Fruit fly (Drosophila melanogaster) S2 (cell line): ENCODE results near the gene Sgs3.

Experiments used
- CG8478 ChIP-seq: fragments of >200 bp; optimal IDR thresholded peaks from 2 replicates; lab custom pipeline; 2018
- CTCF ChIP-seq, 2 experiments: fragments of >200 bp; optimal IDR thresholded peaks; 2 replicates each; lab custom pipeline; 2018

The Sgs3 gene

DNA sequence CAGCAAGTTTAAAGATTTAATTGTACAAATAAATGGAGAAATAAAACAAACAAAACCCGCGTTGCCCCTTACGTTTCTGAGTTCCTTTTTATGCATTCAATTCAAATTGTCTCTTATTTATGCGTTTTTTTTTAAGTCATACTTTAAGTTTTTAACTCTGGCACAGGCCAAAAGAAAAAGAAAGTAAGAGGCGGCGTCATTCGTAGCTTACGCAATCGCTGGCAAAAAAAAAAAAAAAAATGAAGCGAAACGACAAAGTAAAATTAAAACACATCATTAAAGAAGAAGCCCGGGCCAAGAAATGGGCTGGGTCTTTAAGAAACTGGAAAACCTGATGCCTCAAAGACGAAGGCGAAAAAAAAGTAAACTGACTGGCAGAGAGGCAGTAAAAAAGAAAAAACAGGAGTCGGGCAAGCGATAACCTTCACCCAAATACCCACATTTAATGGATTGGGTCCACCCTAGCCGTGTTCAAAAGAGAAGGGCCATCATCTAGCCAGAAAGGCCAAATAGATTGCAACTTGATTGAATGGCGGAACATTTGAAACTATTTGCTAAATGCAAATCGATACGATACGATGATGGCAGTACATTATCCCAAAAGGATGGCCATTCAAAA is 31.8 kb downstream of the Sgs3 start:
- TF ChIP-seq CTCF (optimal IDR thresholded peaks at IDR 0.05; lab: Kevin White, UChicago), result no peak
- TF ChIP-seq CG8478 (lab: Kevin White, UChicago), result no peak

- TF ChIP-seq CG8478 (lab: Kevin White, UChicago) (no peak), CTCF (optimal IDR thresholded peaks at IDR 0.05; lab: Kevin White, UChicago) (no peak)
These were observed 35.4 kb downstream of the Sgs3 start for dm6 chr3L:11547302-11547994.

DNA sequence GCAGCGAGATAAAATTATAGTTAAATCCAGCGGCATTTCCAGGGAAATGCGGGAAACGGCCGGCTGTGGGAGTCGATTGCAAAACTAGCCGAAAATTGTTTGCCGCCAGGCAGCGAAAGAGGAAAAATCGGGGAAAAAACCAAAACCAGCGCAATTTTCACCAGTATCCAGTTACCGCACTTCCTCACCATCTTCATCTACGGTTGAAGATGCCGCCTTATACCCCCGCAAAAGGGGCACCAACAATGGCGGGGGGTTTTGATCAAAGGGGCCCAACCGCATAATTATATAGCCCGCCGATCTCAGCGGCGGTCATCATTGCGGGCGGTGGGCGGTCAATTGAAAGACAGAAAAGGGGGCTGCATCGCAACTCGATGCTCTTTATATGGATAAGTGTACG is 36.0 kb downstream of the Sgs3 start:
- TF ChIP-seq CTCF (optimal IDR thresholded peaks at IDR 0.05; lab: Kevin White, UChicago) (no peak), CG8478 (lab: Kevin White, UChicago) (no peak)

DNA sequence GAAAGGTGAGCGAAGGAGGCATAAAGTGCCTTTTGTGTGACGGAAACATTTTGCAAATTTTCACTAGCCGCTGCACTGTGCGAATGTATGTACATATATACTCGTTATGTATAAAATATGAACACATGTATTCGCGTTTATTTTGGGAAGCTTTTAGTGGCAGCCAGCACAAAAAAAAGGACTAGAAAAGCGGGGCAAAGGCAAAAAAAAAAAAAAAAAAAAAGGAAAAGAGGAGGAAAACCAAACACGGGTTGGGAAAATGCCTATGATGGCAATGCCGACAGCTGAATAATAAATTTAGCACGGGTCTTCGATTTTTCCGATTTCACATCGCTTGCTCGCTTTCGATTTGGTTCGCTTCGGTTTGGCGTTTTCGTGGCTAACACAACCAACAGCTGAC is 37.4 kb downstream of the Sgs3 start:
- no peak for TF ChIP-seq CG8478 (lab: Kevin White, UChicago)
- no peak for TF ChIP-seq CTCF (optimal IDR thresholded peaks at IDR 0.05; lab: Kevin White, UChicago)

- TF ChIP-seq CG8478 (lab: Kevin White, UChicago) (no peak), CTCF (optimal IDR thresholded peaks at IDR 0.05; lab: Kevin White, UChicago) (no peak)
These were observed 38.5 kb downstream of the Sgs3 start for dm6 chr3L:11550359-11551056.

dm6 chr3L:11551949-11552348 is 39.9 kb downstream of the Sgs3 start:
- TF ChIP-seq CG8478 (lab: Kevin White, UChicago), result no peak

DNA sequence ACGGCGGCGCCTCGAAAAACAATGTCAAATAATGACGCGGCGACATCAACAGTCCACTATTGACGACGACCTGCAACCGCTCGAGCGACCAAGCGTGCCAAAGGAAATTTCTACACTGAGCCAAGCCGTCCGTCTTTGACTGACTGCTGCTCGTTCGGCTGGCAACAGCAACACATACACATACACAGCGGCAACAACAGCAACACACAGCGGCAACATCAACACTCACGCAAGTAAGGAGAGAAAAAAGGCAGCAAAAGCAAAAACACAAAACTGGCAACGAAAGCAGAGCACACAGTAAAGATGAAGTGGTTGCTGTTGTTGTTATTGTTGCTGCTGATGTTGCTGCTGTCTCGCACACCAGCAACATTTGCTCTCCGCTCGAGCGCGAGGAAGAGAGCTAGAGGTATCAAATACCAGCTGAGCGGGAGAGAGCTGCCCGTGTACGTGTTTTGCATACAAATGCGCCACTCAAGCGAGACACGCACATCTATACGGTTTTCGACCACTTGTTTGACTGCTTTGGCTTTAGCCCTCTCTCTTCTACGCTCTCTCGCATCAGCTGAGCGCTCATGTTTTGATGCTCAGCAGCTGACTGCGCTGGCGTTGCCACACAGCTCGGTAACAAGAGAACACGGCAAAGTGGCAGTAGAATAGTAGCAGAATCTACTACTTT is 41.1 kb downstream of the Sgs3 start:
- no peak for TF ChIP-seq CG8478 (lab: Kevin White, UChicago)
- TF ChIP-seq CTCF (optimal IDR thresholded peaks at IDR 0.05; lab: Kevin White, UChicago), result no peak

DNA sequence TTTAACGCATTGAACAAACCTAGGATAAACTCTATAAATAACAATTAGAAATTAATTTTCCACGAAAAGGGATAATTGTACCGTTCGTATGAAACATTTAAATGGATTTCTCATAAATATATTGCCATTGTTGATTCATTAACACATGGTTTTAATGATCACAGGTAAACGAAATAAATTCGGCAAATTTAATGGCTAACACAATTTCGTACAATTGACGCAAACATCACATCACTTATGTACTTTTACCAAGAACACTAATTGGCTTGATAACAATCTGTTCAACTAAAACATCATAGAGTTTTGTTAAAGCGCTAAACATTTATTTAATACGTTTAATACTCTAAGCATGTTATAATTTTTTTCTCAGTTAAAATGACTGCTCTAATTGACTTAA is 41.6 kb downstream of the Sgs3 start:
- TF ChIP-seq CG8478 (lab: Kevin White, UChicago), result no peak
- TF ChIP-seq CTCF (optimal IDR thresholded peaks at IDR 0.05; lab: Kevin White, UChicago), result no peak

- TF ChIP-seq CG8478 (lab: Kevin White, UChicago) (no peak), CTCF (optimal IDR thresholded peaks at IDR 0.05; lab: Kevin White, UChicago) (no peak)
These were observed 42.3 kb downstream of the Sgs3 start for dm6 chr3L:11554338-11554737.

dm6 chr3L:11554796-11555195 is 42.8 kb downstream of the Sgs3 start:
- TF ChIP-seq CG8478 (lab: Kevin White, UChicago) (no peak), CTCF (optimal IDR thresholded peaks at IDR 0.05; lab: Kevin White, UChicago) (peak in 1 of 2 experiments; percentile 15)

- TF ChIP-seq CG8478 (lab: Kevin White, UChicago) (no peak), CTCF (optimal IDR thresholded peaks at IDR 0.05; lab: Kevin White, UChicago) (no peak)
These were observed 43.8 kb downstream of the Sgs3 start for dm6 chr3L:11555662-11556460.

- TF ChIP-seq CG8478 (lab: Kevin White, UChicago) (no peak), CTCF (optimal IDR thresholded peaks at IDR 0.05; lab: Kevin White, UChicago) (no peak)
These were observed 44.6 kb downstream of the Sgs3 start for dm6 chr3L:11556637-11557036.

DNA sequence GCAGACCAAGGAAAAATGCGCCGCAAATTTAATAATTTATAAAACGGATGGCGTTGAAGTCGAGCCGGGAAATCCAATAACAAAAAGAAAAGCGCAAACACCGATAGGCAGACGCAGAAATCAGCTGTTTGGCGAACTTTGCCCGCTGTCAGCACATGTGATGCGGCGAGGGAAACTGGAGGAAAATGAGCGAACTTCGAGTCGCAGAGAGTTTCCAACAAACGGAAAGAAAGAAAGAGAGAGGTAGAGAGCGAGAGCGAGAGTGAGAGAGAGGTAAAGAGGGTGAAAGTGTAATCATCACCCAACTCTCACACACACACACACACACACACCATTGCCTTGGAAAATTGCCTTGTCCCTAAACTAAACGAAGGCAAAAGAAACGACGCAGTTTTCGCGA is 45.2 kb downstream of the Sgs3 start:
- TF ChIP-seq CG8478 (lab: Kevin White, UChicago), result no peak
- TF ChIP-seq CTCF (optimal IDR thresholded peaks at IDR 0.05; lab: Kevin White, UChicago), result no peak

dm6 chr3L:11560885-11561284 is 48.9 kb downstream of the Sgs3 start:
- TF ChIP-seq CTCF (optimal IDR thresholded peaks at IDR 0.05; lab: Kevin White, UChicago) (no peak), CG8478 (lab: Kevin White, UChicago) (no peak)
